Worm (Caenorhabditis elegans) whole organism, L4 larva: ENCODE results near the gene sre-26.

Experiments used
- ceh-28 ChIP-seq: fragments of 150-350 bp; optimal IDR thresholded peaks from 2 replicates; lab custom pipeline; 2014; ENCODE audit warnings: missing biosample characterization, missing genetic modification reagents, missing genetic modification characterization
- nhr-11 ChIP-seq: fragments of 150-350 bp; optimal IDR thresholded peaks from 2 replicates; lab custom pipeline; 2014; ENCODE audit warnings: missing biosample characterization, missing genetic modification characterization
- nhr-28 ChIP-seq: fragments of 150-350 bp; optimal IDR thresholded peaks from 2 replicates; lab custom pipeline; 2014; ENCODE audit warnings: missing biosample characterization, missing genetic modification characterization
- pha-4 ChIP-seq, 2 experiments: fragments of 150-350 bp in 1 of 2; fragments of 200-800 bp in 1 of 2; sonication (Bioruptor generic) in 1 of 2; IDR thresholded peaks in 1 of 2; optimal IDR thresholded peaks in 1 of 2; 2 replicates each; pipeline versions ENCODE4 v1.3.6 to Lab custom; 2014 to 2022; ENCODE audit warnings: missing genetic modification characterization in 2 of 2, missing genetic modification reagents in 2 of 2, missing biosample characterization in 1 of 2, missing compliant biosample characterization in 1 of 2
- pqm-1 ChIP-seq: sonication (generic microtip); optimal IDR thresholded peaks from 2 replicates; lab custom pipeline; 2017; ENCODE audit warnings: missing biosample characterization, missing genetic modification characterization
- tag-97 ChIP-seq: fragments of 200-800 bp; sonication (Bioruptor generic); IDR thresholded peaks from 2 replicates; pipeline ENCODE4 v1.3.6; 2022; ENCODE audit warnings: missing genetic modification characterization, missing compliant biosample characterization
- zag-1 ChIP-seq: fragments of 150-350 bp; optimal IDR thresholded peaks from 2 replicates; lab custom pipeline; 2014; ENCODE audit warnings: missing biosample characterization, missing genetic modification characterization

ce11 chrII:12425644-12426222, 5.3 kb upstream of the sre-26 start, which contains the start of gene daf-22:
- TF ChIP-seq pha-4 (GFP tag; IDR thresholded peaks at IDR 0.05; lab: Robert Waterston, UW) (no peak), pha-4 (tag; optimal IDR thresholded peaks at IDR 0.05; lab: Kevin White, UChicago) (no peak), nhr-28 (peak; percentile 100), tag-97 (no peak), nhr-11 (tag; lab: Kevin White, UChicago) (no peak), pqm-1 (tag; lab: Kevin White, UChicago) (peak; percentile 76), zag-1 (tag; lab: Kevin White, UChicago) (no peak), ceh-28 (no peak)
